Worm (Caenorhabditis elegans): ENCODE data around the gene nspb-10.

nspb-10 gene

ce11 chrII:14608508-14608907, 20.4 kb upstream of the nspb-10 start:
- peak; percentile 79 for TF ChIP-seq ama-1 (optimal IDR thresholded peaks at IDR 0.05)
- TF ChIP-seq Y48G9A.11 (GFP tag; IDR thresholded peaks at IDR 0.05) = no peak
- no peak for TF ChIP-seq mes-2 (tag; optimal IDR thresholded peaks at IDR 0.05; ENCODE audit: poor library complexity, severe bottlenecking)
- TF ChIP-seq snpc-4 (tag; optimal IDR thresholded peaks at IDR 0.05) = no peak
- TF ChIP-seq aha-1 (tag) = peak; percentile 86
- no peak for TF ChIP-seq egl-43 (GFP tag; IDR thresholded peaks at IDR 0.05)
- peak; percentile 6 for TF ChIP-seq nhr-6 (tag; optimal IDR thresholded peaks at IDR 0.05)
- no peak for TF ChIP-seq arid-1 (GFP tag; conservative IDR thresholded peaks at IDR 0.05)
- no peak for TF ChIP-seq dmd-8 (GFP tag; IDR thresholded peaks at IDR 0.05)
- no peak for TF ChIP-seq F44E2.7 (GFP tag; IDR thresholded peaks at IDR 0.05)
- TF ChIP-seq aly-2 (tag; optimal IDR thresholded peaks at IDR 0.05) = no peak
- no peak for TF ChIP-seq pha-4 (GFP tag; IDR thresholded peaks at IDR 0.05)
- TF ChIP-seq pha-4 (tag; optimal IDR thresholded peaks at IDR 0.05) = no peak
- TF ChIP-seq ZK337.2 (GFP tag; IDR thresholded peaks at IDR 0.05) = no peak
- no peak for TF ChIP-seq ceh-44 (GFP tag; IDR thresholded peaks at IDR 0.05)
- TF ChIP-seq ceh-82 (tag; optimal IDR thresholded peaks at IDR 0.05) = no peak
- no peak for TF ChIP-seq zip-11 (GFP tag; IDR thresholded peaks at IDR 0.05)
- 0 out of 2 replicates have a peak, but pooled peaks have one; percentile 55 for TF ChIP-seq nhr-42 (GFP tag; IDR thresholded peaks at IDR 0.05)
- TF ChIP-seq unc-62 (GFP tag; optimal IDR thresholded peaks at IDR 0.05 in 1 of 2) = peak in 1 of 2 experiments; percentile 50
- no peak for TF ChIP-seq unc-62 (tag; optimal IDR thresholded peaks at IDR 0.05)
- no peak for TF ChIP-seq mdl-1 (tag; optimal IDR thresholded peaks at IDR 0.05)
- no peak for TF ChIP-seq ceh-32 (tag; optimal IDR thresholded peaks at IDR 0.05; ENCODE audit: poor library complexity)
- no peak for TF ChIP-seq ZK546.5 (tag; optimal IDR thresholded peaks at IDR 0.05)
- TF ChIP-seq vab-7 (GFP tag; IDR thresholded peaks at IDR 0.05) = no peak
- TF ChIP-seq duxl-1 (tag; optimal IDR thresholded peaks at IDR 0.05; ENCODE audit: poor library complexity) = no peak
- no peak for TF ChIP-seq mxl-3 (GFP tag; optimal IDR thresholded peaks at IDR 0.05)
- TF ChIP-seq daf-16 (GFP tag; optimal IDR thresholded peaks at IDR 0.05) = no peak
- TF ChIP-seq daf-16 (tag; optimal IDR thresholded peaks at IDR 0.05) = no peak

ce11 chrII:14606172-14606571, 18.1 kb upstream of the nspb-10 start, which contains the start of gene arl-3:
Gene arl-3 (plus strand): TSS chrII:14606472.
- TF ChIP-seq hlh-11 (tag; optimal IDR thresholded peaks at IDR 0.05) (no peak), dmd-9 (GFP tag; IDR thresholded peaks at IDR 0.05) (no peak), cey-2 (tag; optimal IDR thresholded peaks at IDR 0.05; ENCODE audit: borderline replicate concordance, insufficient read depth) (no peak)

ce11 chrII:14605479-14605878, 17.4 kb upstream of the nspb-10 start, which contains the start of gene F19H8.2:
Gene F19H8.2 (minus strand): TSS chrII:14605869.
- no peak for TF ChIP-seq daf-16 (GFP tag; optimal IDR thresholded peaks at IDR 0.05)
- peak; percentile 19 for TF ChIP-seq daf-16 (tag; optimal IDR thresholded peaks at IDR 0.05)
- peak; percentile 4 for TF ChIP-seq nhr-6 (tag; optimal IDR thresholded peaks at IDR 0.05)
- no peak for TF ChIP-seq ZK337.2 (GFP tag; IDR thresholded peaks at IDR 0.05)
- no peak for TF ChIP-seq dmd-6 (GFP tag; IDR thresholded peaks at IDR 0.05)
- TF ChIP-seq aha-1 (tag) = peak; percentile 66
- peak in 1 of 2 experiments; percentile 1 for TF ChIP-seq unc-62 (GFP tag; optimal IDR thresholded peaks at IDR 0.05 in 1 of 2)
- no peak for TF ChIP-seq unc-62 (tag; optimal IDR thresholded peaks at IDR 0.05)
- no peak for TF ChIP-seq lin-38 (GFP tag; IDR thresholded peaks at IDR 0.05)

- TF ChIP-seq ztf-7 (tag; optimal IDR thresholded peaks at IDR 0.05) = no peak
- TF ChIP-seq mdl-1 (tag; optimal IDR thresholded peaks at IDR 0.05) = no peak
- TF ChIP-seq dpl-1 (GFP tag; optimal IDR thresholded peaks at IDR 0.05) = no peak
- TF ChIP-seq arid-1 (GFP tag; conservative IDR thresholded peaks at IDR 0.05) = no peak
- no peak for TF ChIP-seq T26A8.4 (GFP tag; IDR thresholded peaks at IDR 0.05)
- no peak for TF ChIP-seq zfp-2 (tag; optimal IDR thresholded peaks at IDR 0.05)
- TF ChIP-seq sdz-12 (GFP tag; optimal IDR thresholded peaks at IDR 0.05) = peak; percentile 44
- TF ChIP-seq snpc-1.2 (GFP tag; IDR thresholded peaks at IDR 0.05) = no peak
- peak in 1 of 2 experiments; percentile 47 for TF ChIP-seq unc-62 (GFP tag; optimal IDR thresholded peaks at IDR 0.05 in 1 of 2)
- TF ChIP-seq unc-62 (tag; optimal IDR thresholded peaks at IDR 0.05) = no peak
- TF ChIP-seq madf-9 (GFP tag; conservative IDR thresholded peaks at IDR 0.05) = 0 out of 2 replicates have a peak, but pooled peaks have one; percentile 31
- TF ChIP-seq aha-1 (tag) = peak; percentile 97
- TF ChIP-seq ceh-82 (tag; optimal IDR thresholded peaks at IDR 0.05) = no peak
- no peak; the same call in 1 of the 2 replicates for TF ChIP-seq dmd-6 (GFP tag; IDR thresholded peaks at IDR 0.05)
- peak; percentile 10 for TF ChIP-seq Y5F2A.4 (GFP tag; optimal IDR thresholded peaks at IDR 0.05)
- peak; percentile 33 for TF ChIP-seq duxl-1 (tag; optimal IDR thresholded peaks at IDR 0.05; ENCODE audit: poor library complexity)
- no peak for TF ChIP-seq ceh-28 (tag; optimal IDR thresholded peaks at IDR 0.05)
- TF ChIP-seq attf-4 (tag; optimal IDR thresholded peaks at IDR 0.05) = no peak
- no peak for TF ChIP-seq ceh-32 (tag; optimal IDR thresholded peaks at IDR 0.05; ENCODE audit: poor library complexity)
- TF ChIP-seq snpc-4 (tag; optimal IDR thresholded peaks at IDR 0.05) = no peak
- TF ChIP-seq ces-1 (GFP tag; optimal IDR thresholded peaks at IDR 0.05) = no peak
- no peak for TF ChIP-seq dve-1 (tag; optimal IDR thresholded peaks at IDR 0.05; ENCODE audit: insufficient read depth)
- peak; percentile 7 for TF ChIP-seq mes-2 (tag; optimal IDR thresholded peaks at IDR 0.05; ENCODE audit: poor library complexity, severe bottlenecking)
Observed at ce11 chrII:14605026-14605425, 17.0 kb upstream of the nspb-10 start.
